Worm (Caenorhabditis elegans): ENCODE results near the gene T22F7.3.

DNA sequence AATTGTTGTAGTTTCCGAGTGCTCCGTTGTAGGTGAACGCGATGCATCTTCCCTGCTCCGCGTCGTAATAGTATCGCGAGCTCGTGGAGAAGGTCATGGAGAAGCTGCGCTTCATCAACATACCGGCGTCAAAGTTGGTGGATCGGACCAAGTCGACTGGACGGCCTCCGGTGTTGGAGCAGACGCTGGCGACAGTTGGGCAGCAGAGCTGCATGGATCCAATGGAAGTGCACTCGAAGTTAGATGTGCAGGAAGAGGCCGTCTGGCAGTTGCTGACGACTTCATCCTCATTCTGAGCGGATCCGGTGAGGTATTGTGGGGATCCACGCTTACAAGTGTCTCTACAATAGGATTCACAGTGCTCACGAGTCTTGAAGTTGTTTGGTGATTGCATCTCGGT lies 14.8 kb downstream of the T22F7.3 start:
- no peak for TF ChIP-seq lin-35 (GFP tag; optimal IDR thresholded peaks at IDR 0.05)
- TF ChIP-seq bed-2 (GFP tag; IDR thresholded peaks at IDR 0.05), result no peak
- TF ChIP-seq snpc-4 (GFP tag; optimal IDR thresholded peaks at IDR 0.05), result no peak
- no peak for TF ChIP-seq snpc-4 (tag; optimal IDR thresholded peaks at IDR 0.05)
- no peak for TF ChIP-seq zim-3 (tag; optimal IDR thresholded peaks at IDR 0.05)
- TF ChIP-seq F39B2.1 (GFP tag; IDR thresholded peaks at IDR 0.05), result no peak
- no peak for TF ChIP-seq ZK185.1 (tag; optimal IDR thresholded peaks at IDR 0.05; ENCODE audit: poor library complexity, severe bottlenecking)
- TF ChIP-seq cebp-2 (GFP tag; IDR thresholded peaks at IDR 0.05), result no peak
- no peak for TF ChIP-seq madf-6 (GFP tag; IDR thresholded peaks at IDR 0.05)
